Worm (Caenorhabditis elegans) whole organism, L1 larva: Measurements from ENCODE around the gene F02D10.6.

Experiments used
- C04F5.9 ChIP-seq: sonication (generic microtip); optimal IDR thresholded peaks from 2 replicates; lab custom pipeline; 2016; ENCODE audit warnings: missing genetic modification characterization, missing compliant biosample characterization
- C16A3.4 ChIP-seq: fragments of 150-350 bp; optimal IDR thresholded peaks from 2 replicates; lab custom pipeline; 2014; ENCODE audit warnings: missing biosample characterization, missing genetic modification characterization
- F16B12.6 ChIP-seq: fragments of 150-350 bp; optimal IDR thresholded peaks from 2 replicates; lab custom pipeline; 2014; ENCODE audit warnings: missing biosample characterization, missing genetic modification characterization
- Y116A8C.19 ChIP-seq: sonication (generic microtip); optimal IDR thresholded peaks from 2 replicates; lab custom pipeline; 2016; ENCODE audit warnings: missing compliant biosample characterization, missing genetic modification characterization, borderline replicate concordance
- aly-2 ChIP-seq: fragments of 150-350 bp; optimal IDR thresholded peaks from 2 replicates; lab custom pipeline; 2014; ENCODE audit warnings: missing biosample characterization, missing genetic modification characterization
- ama-1 ChIP-seq: fragments of 150-350 bp; optimal IDR thresholded peaks from 2 replicates; lab custom pipeline; 2014
- blmp-1 ChIP-seq: fragments of 150-350 bp; optimal IDR thresholded peaks from 2 replicates; lab custom pipeline; 2014; ENCODE audit warnings: missing biosample characterization, missing genetic modification characterization
- ceh-63 ChIP-seq: fragments of 200-800 bp; sonication (Bioruptor generic); optimal IDR thresholded peaks from 2 replicates; lab custom pipeline; 2018; ENCODE audit warnings: mild to moderate bottlenecking, missing genetic modification characterization, missing compliant biosample characterization
- ceh-8 ChIP-seq: fragments of 200-800 bp; sonication (Bioruptor generic); optimal IDR thresholded peaks from 2 replicates; lab custom pipeline; 2018; ENCODE audit warnings: mild to moderate bottlenecking, missing genetic modification characterization, moderate library complexity, missing compliant biosample characterization
- ceh-82 ChIP-seq, 3 experiments: fragments of 150-350 bp in 1 of 3; sonication (generic microtip) in 2 of 3; optimal IDR thresholded peaks; 2 replicates each; lab custom pipeline; 2014 to 2017; ENCODE audit warnings: missing biosample characterization in 3 of 3, missing genetic modification characterization in 3 of 3
- ceh-88 ChIP-seq: fragments of 200-800 bp; sonication (Bioruptor generic); IDR thresholded peaks from 2 replicates; pipeline ENCODE4 v1.3.6; 2022; ENCODE audit warnings: missing genetic modification characterization, missing compliant biosample characterization
- ceh-90 ChIP-seq: sonication (generic microtip); optimal IDR thresholded peaks from 2 replicates; lab custom pipeline; 2016; ENCODE audit warnings: missing genetic modification characterization, missing compliant biosample characterization
- ces-1 ChIP-seq: fragments of 150-350 bp; optimal IDR thresholded peaks from 2 replicates; lab custom pipeline; 2014; ENCODE audit warnings: missing biosample characterization, missing genetic modification reagents, missing genetic modification characterization
- dsc-1 ChIP-seq: sonication (generic microtip); optimal IDR thresholded peaks from 2 replicates; lab custom pipeline; 2016; ENCODE audit warnings: mild to moderate bottlenecking, missing genetic modification characterization, missing compliant biosample characterization
- efl-1 ChIP-seq, 4 experiments: fragments of 150-350 bp; optimal IDR thresholded peaks in 3 of 4; peaks in 1 of 4; 1 replicate in 1 of 4; 2 replicates in 3 of 4; lab custom pipeline; 2014; ENCODE audit warnings: missing biosample characterization in 2 of 4, missing genetic modification characterization in 2 of 4, missing genetic modification reagents in 2 of 4
- egl-27 ChIP-seq, 2 experiments: fragments of 150-350 bp in 1 of 2; sonication (generic microtip); optimal IDR thresholded peaks; 3 replicates each; lab custom pipeline; 2017 to 2018; ENCODE audit warnings: missing biosample characterization in 2 of 2, missing genetic modification characterization in 2 of 2, missing genetic modification reagents in 2 of 2
- elt-2 ChIP-seq: sonication (generic microtip); optimal IDR thresholded peaks from 2 replicates; lab custom pipeline; 2016; ENCODE audit warnings: missing genetic modification characterization, mild to moderate bottlenecking, inconsistent platforms, missing compliant biosample characterization, missing genetic modification reagents
- ets-5 ChIP-seq: fragments of 200-800 bp; sonication (Bioruptor generic); IDR thresholded peaks from 2 replicates; pipeline ENCODE4 v1.3.6; 2022; ENCODE audit warnings: missing genetic modification characterization, missing compliant biosample characterization
- fkh-10 ChIP-seq: sonication (generic microtip); optimal IDR thresholded peaks from 2 replicates; lab custom pipeline; 2017; ENCODE audit warnings: missing biosample characterization, missing genetic modification reagents, missing genetic modification characterization
- fkh-4 ChIP-seq: sonication (generic microtip); optimal IDR thresholded peaks from 2 replicates; lab custom pipeline; 2016; ENCODE audit warnings: missing compliant biosample characterization, missing genetic modification characterization, borderline replicate concordance
- grh-1 ChIP-seq: fragments of 200-800 bp; sonication (Bioruptor generic); IDR thresholded peaks from 2 replicates; pipeline ENCODE4 v1.3.6; 2022; ENCODE audit warnings: missing genetic modification reagents, missing genetic modification characterization, missing compliant biosample characterization
- hlh-17 ChIP-seq: fragments of 200-800 bp; sonication (Bioruptor generic); optimal IDR thresholded peaks from 2 replicates; lab custom pipeline; 2018; ENCODE audit warnings: missing genetic modification characterization, mild to moderate bottlenecking, missing compliant biosample characterization, moderate library complexity, borderline replicate concordance
- irx-1 ChIP-seq: sonication (generic microtip); optimal IDR thresholded peaks from 2 replicates; lab custom pipeline; 2016; ENCODE audit warnings: missing genetic modification characterization, missing compliant biosample characterization
- isw-1 ChIP-seq: fragments of 200-800 bp; sonication (Bioruptor generic); IDR thresholded peaks from 2 replicates; pipeline ENCODE4 v1.3.6; 2022; ENCODE audit warnings: missing genetic modification characterization, missing compliant biosample characterization
- lin-13 ChIP-seq: fragments of 150-350 bp; optimal IDR thresholded peaks from 2 replicates; lab custom pipeline; 2014; ENCODE audit warnings: missing biosample characterization, missing genetic modification reagents, missing genetic modification characterization
- lin-14 ChIP-seq: fragments of 200-800 bp; sonication (Bioruptor generic); optimal IDR thresholded peaks from 2 replicates; lab custom pipeline; 2018; ENCODE audit warnings: mild to moderate bottlenecking, missing genetic modification characterization, moderate library complexity, missing compliant biosample characterization
- lin-15B ChIP-seq: fragments of 150-350 bp; sonication (generic microtip); optimal IDR thresholded peaks from 3 replicates; lab custom pipeline; 2014; ENCODE audit warnings: missing biosample characterization, missing genetic modification characterization
- lir-3 ChIP-seq: sonication (generic microtip); optimal IDR thresholded peaks from 2 replicates; lab custom pipeline; 2016; ENCODE audit warnings: mild to moderate bottlenecking, missing genetic modification characterization, moderate library complexity, missing compliant biosample characterization; ENCODE audit not compliant: poor library complexity
- mab-9 ChIP-seq: fragments of 200-800 bp; sonication (Bioruptor generic); IDR thresholded peaks from 2 replicates; pipeline ENCODE4 v1.3.6; 2022; ENCODE audit warnings: missing genetic modification reagents, missing genetic modification characterization, missing compliant biosample characterization
- mdl-1 ChIP-seq, 2 experiments: fragments of 150-350 bp; optimal IDR thresholded peaks; 2 replicates each; lab custom pipeline; 2014 to 2017; ENCODE audit warnings: missing biosample characterization in 2 of 2, missing genetic modification characterization in 2 of 2, inconsistent platforms in 1 of 2
- mep-1 ChIP-seq: fragments of 150-350 bp; optimal IDR thresholded peaks from 2 replicates; lab custom pipeline; 2014; ENCODE audit warnings: missing biosample characterization, missing genetic modification characterization
- nhr-11 ChIP-seq: fragments of 150-350 bp; optimal IDR thresholded peaks from 2 replicates; lab custom pipeline; 2014; ENCODE audit warnings: missing biosample characterization, missing genetic modification characterization
- nhr-19 ChIP-seq: fragments of 200-800 bp; sonication (Bioruptor generic); conservative IDR thresholded peaks from 2 replicates; pipeline ENCODE4 v1.3.6; 2022; ENCODE audit warnings: missing genetic modification characterization, missing compliant biosample characterization
- nhr-237 ChIP-seq: fragments of 150-350 bp; optimal IDR thresholded peaks from 2 replicates; lab custom pipeline; 2014; ENCODE audit warnings: missing biosample characterization, missing genetic modification characterization
- nhr-28 ChIP-seq: fragments of 150-350 bp; optimal IDR thresholded peaks from 2 replicates; lab custom pipeline; 2014; ENCODE audit warnings: missing biosample characterization, missing genetic modification characterization
- nhr-76 ChIP-seq: sonication (generic microtip); optimal IDR thresholded peaks from 2 replicates; lab custom pipeline; 2017; ENCODE audit warnings: missing biosample characterization, missing genetic modification characterization
- nhr-77 ChIP-seq: fragments of 150-350 bp; optimal IDR thresholded peaks from 2 replicates; lab custom pipeline; 2014; ENCODE audit warnings: missing biosample characterization, missing genetic modification characterization
- nhr-90 ChIP-seq: sonication (generic microtip); optimal IDR thresholded peaks from 2 replicates; lab custom pipeline; 2016; ENCODE audit warnings: mild to moderate bottlenecking, missing genetic modification characterization, missing compliant biosample characterization; ENCODE audit not compliant: poor library complexity
- pag-3 ChIP-seq: sonication (generic microtip); optimal IDR thresholded peaks from 2 replicates; lab custom pipeline; 2017; ENCODE audit warnings: missing genetic modification characterization, mild to moderate bottlenecking, missing compliant biosample characterization, antibody characterized with exemption, borderline replicate concordance; ENCODE audit not compliant: insufficient read depth
- pax-3 ChIP-seq: fragments of 200-800 bp; sonication (Bioruptor generic); optimal IDR thresholded peaks from 2 replicates; lab custom pipeline; 2018; ENCODE audit warnings: mild to moderate bottlenecking, missing genetic modification characterization, moderate library complexity, missing compliant biosample characterization
- pqm-1 ChIP-seq: sonication (generic microtip); optimal IDR thresholded peaks from 3 replicates; lab custom pipeline; 2017; ENCODE audit warnings: missing biosample characterization, missing genetic modification characterization
- rnt-1 ChIP-seq: sonication (generic microtip); optimal IDR thresholded peaks from 2 replicates; lab custom pipeline; 2016; ENCODE audit warnings: mild to moderate bottlenecking, missing genetic modification characterization, moderate library complexity, missing compliant biosample characterization
- skn-1 ChIP-seq: fragments of 150-350 bp; optimal IDR thresholded peaks from 2 replicates; lab custom pipeline; 2014; ENCODE audit warnings: missing biosample characterization, missing genetic modification characterization
- snpc-4 ChIP-seq: fragments of 150-350 bp; optimal IDR thresholded peaks from 2 replicates; lab custom pipeline; 2014; ENCODE audit warnings: missing biosample characterization, missing genetic modification characterization
- sup-37 ChIP-seq: fragments of 200-800 bp; sonication (Bioruptor generic); optimal IDR thresholded peaks from 2 replicates; lab custom pipeline; 2018; ENCODE audit warnings: mild to moderate bottlenecking, missing genetic modification characterization, missing compliant biosample characterization
- swsn-7 ChIP-seq: sonication (generic microtip); optimal IDR thresholded peaks from 2 replicates; lab custom pipeline; 2016; ENCODE audit warnings: missing genetic modification characterization, missing compliant biosample characterization
- tbx-2 ChIP-seq: sonication (generic microtip); optimal IDR thresholded peaks from 2 replicates; lab custom pipeline; 2016; ENCODE audit warnings: missing genetic modification characterization, missing compliant biosample characterization
- unc-62 ChIP-seq: fragments of 150-350 bp; optimal IDR thresholded peaks from 2 replicates; lab custom pipeline; 2014; ENCODE audit warnings: missing biosample characterization, missing genetic modification reagents, missing genetic modification characterization
- unc-86 ChIP-seq: sonication (generic microtip); optimal IDR thresholded peaks from 2 replicates; lab custom pipeline; 2016; ENCODE audit warnings: missing genetic modification characterization, missing compliant biosample characterization
- unc-98 ChIP-seq: fragments of 200-800 bp; sonication (Bioruptor generic); IDR thresholded peaks from 2 replicates; pipeline ENCODE4 v1.3.6; 2022; ENCODE audit warnings: missing genetic modification characterization, missing compliant biosample characterization
- zag-1 ChIP-seq: fragments of 150-350 bp; optimal IDR thresholded peaks from 2 replicates; lab custom pipeline; 2014; ENCODE audit warnings: missing biosample characterization, missing genetic modification characterization
- ztf-11 ChIP-seq, 2 experiments: sonication (generic microtip); optimal IDR thresholded peaks; 2 replicates each; lab custom pipeline; 2016 to 2017; ENCODE audit warnings: missing genetic modification characterization in 2 of 2, missing biosample characterization in 1 of 2, missing compliant biosample characterization in 1 of 2
- ztf-4 ChIP-seq: fragments of 150-350 bp; optimal IDR thresholded peaks from 2 replicates; lab custom pipeline; 2014; ENCODE audit warnings: missing biosample characterization, missing genetic modification characterization

F02D10.6 gene

DNA sequence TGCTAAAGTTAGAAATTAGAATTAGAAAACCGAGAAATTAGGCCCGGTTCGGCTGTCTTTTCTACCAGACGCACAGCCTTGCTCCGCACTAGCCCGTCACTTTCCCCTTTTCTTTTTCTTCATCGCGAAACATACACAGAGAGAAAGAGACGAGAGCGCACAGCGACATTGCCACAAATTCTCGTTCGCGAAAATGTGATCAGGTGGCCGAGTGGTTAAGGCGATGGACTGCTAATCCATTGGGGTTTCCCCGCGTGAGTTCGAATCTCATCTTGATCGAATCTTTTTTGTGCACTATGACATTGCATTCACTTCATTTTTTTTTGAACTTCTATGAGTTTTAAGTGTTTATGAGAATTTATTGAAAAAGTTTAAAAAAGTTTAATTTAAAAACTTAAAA lies 9.0 kb downstream of the F02D10.6 start:
- TF ChIP-seq nhr-11 (tag; lab: Kevin White, UChicago) (no peak), nhr-90 (tag; lab: Kevin White, UChicago) (peak; percentile 36), pqm-1 (tag; lab: Kevin White, UChicago) (no peak), zag-1 (tag; lab: Kevin White, UChicago) (no peak), swsn-7 (tag; lab: Kevin White, UChicago) (peak; percentile 24), lin-15B (tag; lab: Kevin White, UChicago) (no peak), elt-2 (tag; lab: Kevin White, UChicago) (no peak), ama-1 (no peak), mep-1 (tag; lab: Kevin White, UChicago) (peak; percentile 35), pax-3 (tag; lab: Kevin White, UChicago) (no peak), nhr-19 (GFP tag; lab: Robert Waterston, UW) (peak; percentile 50), ceh-88 (peak; percentile 30; the same call in 1 of the 2 replicates), ceh-90 (tag; lab: Kevin White, UChicago) (no peak), unc-98 (GFP tag; lab: Robert Waterston, UW) (no peak), nhr-28 (tag; lab: Kevin White, UChicago) (no peak), ztf-11 (tag; optimal IDR thresholded peaks at IDR 0.05; lab: Kevin White, UChicago) (peak in 1 of 2 experiments; percentile 24), irx-1 (no peak), hlh-17 (GFP tag; lab: Kevin White, UChicago) (no peak), ceh-82 (tag; optimal IDR thresholded peaks at IDR 0.05; lab: Kevin White, UChicago) (peak; percentile 9 to 48 (median 45)), tbx-2 (tag; lab: Kevin White, UChicago) (peak; percentile 48), mdl-1 (tag; optimal IDR thresholded peaks at IDR 0.05; lab: Kevin White, UChicago) (peak in 1 of 2 experiments; percentile 44), snpc-4 (tag; lab: Kevin White, UChicago) (no peak), skn-1 (tag; lab: Kevin White, UChicago) (no peak), pag-3 (tag; lab: Kevin White, UChicago) (no peak), egl-27 (tag; optimal IDR thresholded peaks at IDR 0.05; lab: Kevin White, UChicago) (no peak), fkh-10 (GFP tag; lab: Kevin White, UChicago) (peak; percentile 68), sup-37 (GFP tag; lab: Kevin White, UChicago) (no peak), blmp-1 (tag; lab: Kevin White, UChicago) (no peak), isw-1 (GFP tag; lab: Robert Waterston, UW) (peak; percentile 11; the same call in 1 of the 2 replicates), aly-2 (tag; lab: Kevin White, UChicago) (no peak), ceh-8 (GFP tag; lab: Kevin White, UChicago) (no peak), rnt-1 (tag; lab: Kevin White, UChicago) (peak; percentile 59), dsc-1 (tag; lab: Kevin White, UChicago) (peak; percentile 81), unc-62 (GFP tag; lab: Kevin White, UChicago) (no peak), C04F5.9 (tag; lab: Kevin White, UChicago) (no peak), nhr-237 (tag; lab: Kevin White, UChicago) (no peak), lin-14 (GFP tag; lab: Kevin White, UChicago) (peak; percentile 25), fkh-4 (tag; lab: Kevin White, UChicago) (no peak), mab-9 (no peak), ets-5 (no peak), nhr-77 (peak; percentile 29), ces-1 (GFP tag; lab: Kevin White, UChicago) (no peak), lin-13 (GFP tag; lab: Kevin White, UChicago) (no peak), unc-86 (peak; percentile 25), efl-1 (optimal IDR thresholded peaks at IDR 0.05; lab: Kevin White, UChicago) (no peak), efl-1 (GFP tag; optimal IDR thresholded peaks at IDR 0.05 in 1 of 2; lab: Kevin White, UChicago) (peak in 1 of 2 experiments; percentile 41), F16B12.6 (no peak), ztf-4 (tag; lab: Kevin White, UChicago) (no peak), grh-1 (GFP tag; lab: Robert Waterston, UW) (no peak), nhr-76 (tag; lab: Kevin White, UChicago) (no peak), lir-3 (tag; lab: Kevin White, UChicago) (no peak), ceh-63 (GFP tag; lab: Kevin White, UChicago) (no peak), Y116A8C.19 (tag; lab: Kevin White, UChicago) (no peak), C16A3.4 (tag; lab: Kevin White, UChicago) (peak; percentile 58)
